Worm (Caenorhabditis elegans) whole organism, L4/young adult: ENCODE results near the gene T09A12.8.

ENCODE experiments used
- dao-5 ChIP-seq: sonication (generic microtip); optimal IDR thresholded peaks from 2 replicates; lab custom pipeline; 2016; ENCODE audit warnings: missing genotype, missing genetic modification characterization, moderate library complexity, missing compliant biosample characterization
- him-1 ChIP-seq: sonication (generic microtip); optimal IDR thresholded peaks from 2 replicates; lab custom pipeline; 2016; ENCODE audit warnings: missing genotype, missing genetic modification reagents, missing genetic modification characterization, missing compliant biosample characterization

DNA sequence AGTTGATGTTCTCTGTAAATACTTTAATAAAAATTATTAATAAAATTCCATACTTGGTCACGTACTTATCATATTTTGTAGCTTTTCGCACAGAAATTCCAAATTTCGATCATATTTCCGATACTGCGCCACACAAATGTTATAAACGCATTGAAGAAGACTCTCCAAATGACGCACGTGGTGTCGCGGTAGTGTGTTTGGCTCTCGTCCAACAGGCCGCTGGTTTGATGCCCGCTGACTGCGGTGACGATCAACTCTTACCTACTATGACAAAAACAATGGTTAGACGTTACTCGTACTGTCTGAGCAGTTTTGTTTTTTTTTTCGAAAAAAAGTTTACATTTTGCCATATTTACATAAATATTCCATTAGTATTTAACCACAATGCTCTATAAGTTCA lies 9.4 kb upstream of the T09A12.8 start:
- TF ChIP-seq him-1 (tag; lab: Kevin White, UChicago): peak; percentile 60
- peak; percentile 91 for TF ChIP-seq dao-5 (tag; lab: Kevin White, UChicago)
